Fruit fly (Drosophila melanogaster) whole organism, wandering third instar larva: ENCODE measurements around the gene Ugt49B2.

Experiments used
- CG32264 ChIP-seq: fragments of 200-800 bp; sonication (Bioruptor generic); optimal IDR thresholded peaks from 2 replicates; lab custom pipeline; 2016; ENCODE audit warnings: missing biosample characterization, missing genetic modification characterization
- Mio ChIP-seq: sonication (Bioruptor generic); optimal IDR thresholded peaks from 2 replicates; lab custom pipeline; 2016; ENCODE audit warnings: missing biosample characterization, missing genetic modification characterization
- sage ChIP-seq: fragments of 200-800 bp; sonication (Bioruptor generic); optimal IDR thresholded peaks from 2 replicates; lab custom pipeline; 2016; ENCODE audit warnings: missing biosample characterization, mild to moderate bottlenecking, missing genetic modification characterization
- sv ChIP-seq: fragments of 200-800 bp; sonication (Bioruptor generic); optimal IDR thresholded peaks from 3 replicates; lab custom pipeline; 2016; ENCODE audit warnings: missing biosample characterization, missing genetic modification characterization

DNA sequence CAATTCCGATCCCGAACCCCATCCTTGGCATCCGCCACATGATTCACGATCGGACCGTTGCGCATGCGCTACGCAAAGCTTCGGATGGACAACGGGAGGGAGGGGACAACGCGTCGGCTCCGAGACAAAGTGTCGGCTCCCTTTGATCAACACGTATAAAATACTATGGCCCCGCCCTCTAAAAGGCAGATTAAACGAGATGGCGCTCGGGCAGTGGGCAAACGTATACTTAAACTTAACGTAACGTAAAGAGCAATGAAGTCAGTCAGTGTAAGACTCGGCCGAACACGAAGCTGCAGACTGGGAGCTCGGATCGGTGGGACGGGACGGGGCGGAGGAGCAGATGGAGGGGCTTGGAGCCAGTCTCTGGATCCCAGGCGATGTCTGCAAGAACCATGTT, 17.3 kb upstream of the Ugt49B2 start:
- TF ChIP-seq sage (GFP tag; lab: Kevin White, UChicago) (no peak), sv (GFP tag; lab: Kevin White, UChicago) (no peak), CG32264 (GFP tag; lab: Kevin White, UChicago) (no peak), Mio (no peak)
